Worm (Caenorhabditis elegans) whole organism, L4/young adult: ENCODE measurements around the gene F23D12.2.

Source experiments
- W03F9.2 ChIP-seq: fragments of 150-350 bp; optimal IDR thresholded peaks from 2 replicates; lab custom pipeline; 2014; ENCODE audit warnings: missing biosample characterization, missing genetic modification characterization
- dao-5 ChIP-seq: sonication (generic microtip); optimal IDR thresholded peaks from 2 replicates; lab custom pipeline; 2016; ENCODE audit warnings: missing genotype, missing genetic modification characterization, moderate library complexity, missing compliant biosample characterization
- him-1 ChIP-seq: sonication (generic microtip); optimal IDR thresholded peaks from 2 replicates; lab custom pipeline; 2016; ENCODE audit warnings: missing genotype, missing genetic modification reagents, missing genetic modification characterization, missing compliant biosample characterization

Gene F23D12.2

DNA sequence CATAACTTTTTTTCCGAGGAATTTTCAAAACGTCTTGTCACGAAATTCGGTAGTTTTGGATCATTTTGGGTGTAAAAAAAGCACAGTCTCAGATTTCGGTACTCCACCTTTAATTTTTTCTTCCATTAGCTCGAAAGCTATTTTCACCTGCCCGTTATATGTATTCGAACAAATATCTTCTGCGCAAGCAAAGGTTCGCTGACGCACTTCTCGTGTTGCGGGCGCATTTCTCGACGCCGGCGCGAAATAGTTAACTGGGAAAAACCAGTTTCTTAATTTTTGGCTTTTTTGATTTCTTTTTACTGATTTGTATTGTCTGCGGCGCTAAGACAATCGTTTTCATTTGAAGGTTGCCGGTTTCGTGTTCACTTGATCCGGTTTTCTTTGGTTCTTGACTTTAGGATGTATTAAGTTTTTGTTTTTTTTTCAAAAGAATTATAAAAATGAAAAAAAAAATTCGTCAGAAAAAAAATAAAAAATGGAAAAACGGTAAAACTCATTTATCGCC lies 14.3 kb upstream of the F23D12.2 start:
- no peak for TF ChIP-seq W03F9.2 (tag; lab: Kevin White, UChicago)
- TF ChIP-seq dao-5 (tag; lab: Kevin White, UChicago) = no peak
- TF ChIP-seq him-1 (tag; lab: Kevin White, UChicago) = no peak

ce11 chrX:14430436-14430835 lies 9.1 kb upstream of the F23D12.2 start:
- no peak for TF ChIP-seq dao-5 (tag; lab: Kevin White, UChicago)
- TF ChIP-seq him-1 (tag; lab: Kevin White, UChicago) = no peak
- no peak for TF ChIP-seq W03F9.2 (tag; lab: Kevin White, UChicago)

- no peak for TF ChIP-seq him-1 (tag; lab: Kevin White, UChicago)
- TF ChIP-seq dao-5 (tag; lab: Kevin White, UChicago) = no peak
- no peak for TF ChIP-seq W03F9.2 (tag; lab: Kevin White, UChicago)
Observed at ce11 chrX:14428052-14428451, 6.7 kb upstream of the F23D12.2 start, which contains the start of gene F23D12.1. F23D12.1 (minus strand) TSS chrX:14428152.

- TF ChIP-seq him-1 (tag; lab: Kevin White, UChicago) = no peak
- no peak for TF ChIP-seq W03F9.2 (tag; lab: Kevin White, UChicago)
- TF ChIP-seq dao-5 (tag; lab: Kevin White, UChicago) = no peak
Observed at ce11 chrX:14424673-14425072, 3.3 kb upstream of the F23D12.2 start, which contains the start of gene F23D12.11. F23D12.11 (minus strand) TSS chrX:14424751.

DNA sequence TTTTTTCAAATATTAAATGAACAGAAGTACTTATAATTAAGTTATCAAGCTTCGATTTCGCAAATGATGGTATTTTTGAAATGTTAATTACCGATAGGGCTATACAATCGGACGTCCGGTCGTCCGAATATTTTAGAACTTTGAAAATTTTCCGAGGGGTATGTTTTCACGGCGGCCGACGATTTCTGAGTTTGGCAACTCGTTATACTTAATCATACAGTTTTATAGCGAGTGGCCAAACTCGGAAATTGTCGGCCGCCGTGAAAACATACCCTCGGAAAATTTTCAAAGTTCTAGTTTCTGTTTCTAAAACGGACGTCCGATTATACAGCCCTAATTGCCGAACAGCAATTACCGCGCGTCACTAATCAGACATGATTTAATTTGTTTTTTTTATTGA lies 2.8 kb upstream of the F23D12.2 start:
- TF ChIP-seq him-1 (tag; lab: Kevin White, UChicago) (no peak), W03F9.2 (tag; lab: Kevin White, UChicago) (no peak), dao-5 (tag; lab: Kevin White, UChicago) (no peak)

- TF ChIP-seq him-1 (tag; lab: Kevin White, UChicago) (no peak), dao-5 (tag; lab: Kevin White, UChicago) (no peak), W03F9.2 (tag; lab: Kevin White, UChicago) (no peak)
Observed at ce11 chrX:14423105-14423504, 1.7 kb upstream of the F23D12.2 start, which contains the start of gene fipr-3. fipr-3 (plus strand) TSS chrX:14423405.

ce11 chrX:14415641-14416040 lies 5.7 kb downstream of the F23D12.2 start, which contains the start of gene F23D12.10:
F23D12.10 (minus strand) TSS chrX:14415741.
- no peak for TF ChIP-seq him-1 (tag; lab: Kevin White, UChicago)

- TF ChIP-seq dao-5 (tag; lab: Kevin White, UChicago) (no peak), him-1 (tag; lab: Kevin White, UChicago) (no peak), W03F9.2 (tag; lab: Kevin White, UChicago) (no peak)
Observed at ce11 chrX:14412774-14413173, 8.6 kb downstream of the F23D12.2 start, which contains the start of gene fbxa-179. fbxa-179 (minus strand) TSS chrX:14412874.

- no peak for TF ChIP-seq him-1 (tag; lab: Kevin White, UChicago)
Observed at ce11 chrX:14405817-14406216, 15.6 kb downstream of the F23D12.2 start, which contains the start of gene frpr-17. frpr-17 (plus strand) TSS chrX:14406117.

DNA sequence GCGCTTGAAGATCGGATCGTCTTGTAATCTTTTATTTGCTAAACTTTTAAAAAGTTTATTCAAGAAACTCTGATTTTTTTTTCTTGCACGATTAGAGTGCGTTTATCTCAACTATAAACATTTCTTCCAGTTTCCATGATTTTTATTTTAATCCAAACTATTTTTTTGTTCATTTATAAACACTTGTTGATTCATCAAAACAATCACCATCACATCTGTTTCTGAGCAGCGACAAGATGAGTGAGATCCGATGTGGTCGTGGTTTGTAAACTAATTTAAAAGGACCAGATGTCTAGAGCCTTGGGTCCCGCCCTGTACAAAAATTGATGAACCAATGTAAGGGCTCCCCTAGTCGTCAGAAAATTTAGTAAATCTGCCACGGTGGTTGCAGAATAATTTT lies 20.1 kb downstream of the F23D12.2 start:
- no peak for TF ChIP-seq dao-5 (tag; lab: Kevin White, UChicago)
- TF ChIP-seq him-1 (tag; lab: Kevin White, UChicago) = no peak
- no peak for TF ChIP-seq W03F9.2 (tag; lab: Kevin White, UChicago)

DNA sequence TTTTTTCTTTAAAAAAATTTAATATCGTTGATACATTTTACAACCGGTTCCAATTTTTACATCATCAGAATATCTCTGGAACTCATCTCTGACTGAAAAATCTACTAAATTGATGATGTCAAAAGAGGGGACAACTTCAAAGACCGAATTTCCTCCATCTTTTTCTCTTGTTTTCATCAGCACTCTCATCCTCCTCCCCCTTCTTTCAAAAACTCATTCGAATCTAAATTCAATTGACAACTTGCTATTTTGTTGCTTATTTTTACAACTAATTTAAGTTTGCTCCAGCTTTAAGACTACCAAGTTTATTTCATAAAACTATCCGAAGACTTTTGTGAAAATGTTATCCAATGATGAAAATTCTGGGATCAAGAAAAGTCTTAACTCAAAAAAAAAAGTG lies 22.3 kb downstream of the F23D12.2 start:
- TF ChIP-seq him-1 (tag; lab: Kevin White, UChicago) = no peak
- no peak for TF ChIP-seq dao-5 (tag; lab: Kevin White, UChicago)
- no peak for TF ChIP-seq W03F9.2 (tag; lab: Kevin White, UChicago)

DNA sequence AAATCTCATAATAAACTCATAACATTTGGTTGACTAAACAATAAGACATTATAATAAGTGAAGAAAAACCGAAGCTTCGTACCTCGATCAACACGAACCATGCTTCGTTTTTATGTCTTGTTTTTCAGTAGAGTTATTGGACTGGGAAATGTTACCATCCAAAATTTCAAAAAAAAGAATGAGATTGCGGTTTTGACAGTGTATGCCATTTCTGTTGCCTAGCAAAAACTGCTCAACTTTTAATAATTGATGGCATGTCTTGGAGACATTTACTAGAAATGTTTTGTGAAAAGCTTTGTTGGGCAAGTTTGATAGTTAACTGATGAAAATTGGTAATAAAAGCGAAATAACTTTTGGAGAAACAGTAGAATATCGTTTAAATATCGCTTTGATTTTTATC lies 26.1 kb downstream of the F23D12.2 start, which contains the start of gene Y60A9.1:
Gene Y60A9.1, minus strand, starts transcription at position 101 of the 400 bp plus-strand sequence.
- TF ChIP-seq him-1 (tag; lab: Kevin White, UChicago) = no peak

ce11 chrX:14382951-14383350 lies 38.4 kb downstream of the F23D12.2 start, which contains the start of gene Y60A9.3:
Y60A9.3 (plus strand) TSS chrX:14383251.
- no peak for TF ChIP-seq him-1 (tag; lab: Kevin White, UChicago)

DNA sequence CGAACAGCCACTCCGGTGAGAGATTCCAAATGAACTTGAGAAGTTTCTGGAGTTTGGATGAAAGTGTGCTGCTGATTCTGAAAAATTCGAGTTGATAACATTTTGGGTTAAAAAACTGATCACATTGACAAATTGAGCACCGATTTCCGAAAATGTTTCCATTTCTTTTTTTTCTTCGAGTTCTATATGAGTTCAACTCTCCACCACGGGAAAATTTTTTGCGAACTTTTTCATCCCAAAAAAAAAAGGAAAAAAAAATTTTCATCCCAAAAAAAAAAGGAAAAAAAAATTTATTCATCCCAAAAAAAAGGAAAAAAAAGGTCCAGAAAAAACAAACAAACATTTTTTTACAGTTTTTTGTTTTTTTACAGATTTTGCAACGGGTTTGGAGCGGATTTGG lies 44.2 kb downstream of the F23D12.2 start, which contains the start of gene Y60A9A.1:
Gene Y60A9A.1, minus strand, starts transcription at position 101 of the 400 bp plus-strand sequence.
- no peak for TF ChIP-seq W03F9.2 (tag; lab: Kevin White, UChicago)
- no peak for TF ChIP-seq him-1 (tag; lab: Kevin White, UChicago)
- no peak for TF ChIP-seq dao-5 (tag; lab: Kevin White, UChicago)
